Worm (Caenorhabditis elegans): ENCODE results near the gene M60.6.

M60.6 gene

ce11 chrX:8252293-8252692 lies at the start of gene M60.6:
Gene M60.6, minus strand, starts transcription at chrX:8252458.
- TF ChIP-seq bed-2 (GFP tag; IDR thresholded peaks at IDR 0.05) (no peak), C06A6.2 (GFP tag; conservative IDR thresholded peaks at IDR 0.05) (no peak), ztf-28 (GFP tag; IDR thresholded peaks at IDR 0.05) (no peak), Y79H2A.3 (GFP tag; conservative IDR thresholded peaks at IDR 0.05) (no peak), dox-1 (GFP tag; IDR thresholded peaks at IDR 0.05) (no peak), cebp-1 (GFP tag; IDR thresholded peaks at IDR 0.05) (no peak), cebp-1 (tag; optimal IDR thresholded peaks at IDR 0.05) (peak; percentile 11), mcd-1 (GFP tag; IDR thresholded peaks at IDR 0.05) (no peak), aptf-3 (GFP tag; IDR thresholded peaks at IDR 0.05) (no peak), Y67H2A.10 (GFP tag; conservative IDR thresholded peaks at IDR 0.05) (no peak), mes-4 (tag; optimal IDR thresholded peaks at IDR 0.05) (no peak), F33H1.4 (GFP tag; IDR thresholded peaks at IDR 0.05) (no peak), T26A5.8 (tag; optimal IDR thresholded peaks at IDR 0.05) (no peak), unc-130 (GFP tag; optimal IDR thresholded peaks at IDR 0.05) (no peak), nfya-1 (tag; optimal IDR thresholded peaks at IDR 0.05; ENCODE audit: borderline replicate concordance, insufficient read depth) (no peak), ceh-40 (GFP tag; IDR thresholded peaks at IDR 0.05) (no peak), ceh-27 (GFP tag; optimal IDR thresholded peaks at IDR 0.05) (peak; percentile 14), F37B4.10 (GFP tag; IDR thresholded peaks at IDR 0.05) (no peak), nfya-2 (GFP tag; IDR thresholded peaks at IDR 0.05) (no peak), zfh-2 (GFP tag; conservative IDR thresholded peaks at IDR 0.05) (peak; percentile 73), F39B2.1 (GFP tag; IDR thresholded peaks at IDR 0.05) (no peak), hmg-1.2 (GFP tag; IDR thresholded peaks at IDR 0.05) (peak; percentile 42; the same call in 1 of the 2 replicates), akir-1 (GFP tag; optimal IDR thresholded peaks at IDR 0.05) (no peak), egrh-3 (GFP tag; IDR thresholded peaks at IDR 0.05) (0 out of 2 replicates have a peak, but pooled peaks have one; percentile 10), T07F8.4 (tag; optimal IDR thresholded peaks at IDR 0.05) (no peak)

ce11 chrX:8299554-8299953 lies 47.3 kb upstream of the M60.6 start, which contains the start of gene ced-13:
Gene ced-13, minus strand, starts transcription at chrX:8299654.
- TF ChIP-seq nfya-2 (GFP tag; IDR thresholded peaks at IDR 0.05) (no peak), F33H1.4 (GFP tag; IDR thresholded peaks at IDR 0.05) (no peak)

- TF ChIP-seq F33H1.4 (GFP tag; IDR thresholded peaks at IDR 0.05) (no peak), F39B2.1 (GFP tag; IDR thresholded peaks at IDR 0.05) (no peak), mel-28 (tag; optimal IDR thresholded peaks at IDR 0.05; ENCODE audit: borderline replicate concordance) (no peak), nhr-27 (tag; optimal IDR thresholded peaks at IDR 0.05) (no peak), attf-6 (GFP tag; IDR thresholded peaks at IDR 0.05) (no peak), ztf-3 (GFP tag; optimal IDR thresholded peaks at IDR 0.05) (no peak)
Observed at ce11 chrX:8297333-8297732, 45.1 kb upstream of the M60.6 start.

- TF ChIP-seq F52B5.7 (tag; optimal IDR thresholded peaks at IDR 0.05) = no peak
- peak; percentile 14; the same call in 1 of the 2 replicates for TF ChIP-seq sea-2 (GFP tag; IDR thresholded peaks at IDR 0.05)
- TF ChIP-seq chd-7 (tag; optimal IDR thresholded peaks at IDR 0.05) = no peak
- no peak for TF ChIP-seq lsl-1 (GFP tag; optimal IDR thresholded peaks at IDR 0.05)
- no peak for TF ChIP-seq lin-35 (GFP tag; optimal IDR thresholded peaks at IDR 0.05)
- no peak for TF ChIP-seq T26A5.8 (tag; optimal IDR thresholded peaks at IDR 0.05)
- no peak for TF ChIP-seq hlh-26 (GFP tag; conservative IDR thresholded peaks at IDR 0.05)
- peak; percentile 65 for TF ChIP-seq zfh-2 (GFP tag; conservative IDR thresholded peaks at IDR 0.05)
- TF ChIP-seq hmg-1.2 (GFP tag; IDR thresholded peaks at IDR 0.05) = no peak
- no peak for TF ChIP-seq ceh-40 (GFP tag; IDR thresholded peaks at IDR 0.05)
- no peak for TF ChIP-seq F49E8.2 (tag; optimal IDR thresholded peaks at IDR 0.05; ENCODE audit: insufficient read depth)
- no peak for TF ChIP-seq dpff-1 (tag; optimal IDR thresholded peaks at IDR 0.05)
- TF ChIP-seq pha-4 (tag; optimal IDR thresholded peaks at IDR 0.05) = no peak
Observed at ce11 chrX:8294586-8294985, 42.3 kb upstream of the M60.6 start, which contains the start of gene R09F10.3. Gene R09F10.3, plus strand, starts transcription at chrX:8294625.
